Worm (Caenorhabditis elegans) whole organism, mixed stage, embryonic: ENCODE data around the gene T01B7.13.

Experiments
- blmp-1 ChIP-seq: fragments of 150-350 bp; optimal IDR thresholded peaks from 2 replicates; lab custom pipeline; 2014; ENCODE audit warnings: missing biosample characterization, missing genetic modification characterization
- ces-1 ChIP-seq: fragments of 150-350 bp; optimal IDR thresholded peaks from 2 replicates; lab custom pipeline; 2014; ENCODE audit warnings: missing biosample characterization, missing genetic modification reagents, missing genetic modification characterization
- cnd-1 ChIP-seq: fragments of 200-800 bp; sonication (Bioruptor generic); optimal IDR thresholded peaks from 2 replicates; lab custom pipeline; 2018; ENCODE audit warnings: mild to moderate bottlenecking, missing genetic modification characterization, missing compliant biosample characterization
- ham-2 ChIP-seq: fragments of 200-800 bp; sonication (Bioruptor generic); optimal IDR thresholded peaks from 2 replicates; lab custom pipeline; 2018; ENCODE audit warnings: mild to moderate bottlenecking, missing genetic modification characterization, missing compliant biosample characterization
- lin-13 ChIP-seq: fragments of 150-350 bp; optimal IDR thresholded peaks from 2 replicates; lab custom pipeline; 2014; ENCODE audit warnings: missing biosample characterization, missing genetic modification characterization
- lsy-2 ChIP-seq: fragments of 150-350 bp; optimal IDR thresholded peaks from 2 replicates; lab custom pipeline; 2014; ENCODE audit warnings: missing biosample characterization, missing genetic modification characterization
- mep-1 ChIP-seq: fragments of 150-350 bp; optimal IDR thresholded peaks from 2 replicates; lab custom pipeline; 2017; ENCODE audit warnings: missing biosample characterization, missing genetic modification reagents, missing genetic modification characterization, inconsistent platforms
- nhr-237 ChIP-seq: fragments of 150-350 bp; optimal IDR thresholded peaks from 2 replicates; lab custom pipeline; 2014; ENCODE audit warnings: missing biosample characterization, missing genetic modification characterization
- sptf-1 ChIP-seq: sonication (generic microtip); optimal IDR thresholded peaks from 2 replicates; lab custom pipeline; 2017; ENCODE audit warnings: mild to moderate bottlenecking, missing genetic modification characterization, moderate library complexity, missing compliant biosample characterization
- unc-120 ChIP-seq: sonication (generic microtip); optimal IDR thresholded peaks from 2 replicates; lab custom pipeline; 2017; ENCODE audit warnings: missing genetic modification characterization, missing compliant biosample characterization; ENCODE audit not compliant: poor library complexity, severe bottlenecking
- unc-39 ChIP-seq: fragments of 150-350 bp; optimal IDR thresholded peaks from 2 replicates; lab custom pipeline; 2014; ENCODE audit warnings: missing biosample characterization, missing genetic modification characterization
- unc-62 ChIP-seq: fragments of 150-350 bp; optimal IDR thresholded peaks from 2 replicates; lab custom pipeline; 2014; ENCODE audit warnings: missing biosample characterization, missing genetic modification reagents, missing genetic modification characterization
- ztf-11 ChIP-seq: fragments of 150-350 bp; optimal IDR thresholded peaks from 2 replicates; lab custom pipeline; 2014; ENCODE audit warnings: missing biosample characterization, missing genetic modification characterization

ce11 chrII:8744555-8745448 lies 29.6 kb downstream of the T01B7.13 start:
- no peak for TF ChIP-seq unc-62 (GFP tag; lab: Kevin White, UChicago)
- no peak for TF ChIP-seq lsy-2 (tag; lab: Kevin White, UChicago)
- TF ChIP-seq unc-39 (tag; lab: Kevin White, UChicago), result no peak
- no peak for TF ChIP-seq mep-1 (tag; lab: Kevin White, UChicago)
- no peak for TF ChIP-seq lin-13
- no peak for TF ChIP-seq cnd-1 (tag; lab: Kevin White, UChicago)
- no peak for TF ChIP-seq blmp-1 (tag; lab: Kevin White, UChicago)
- TF ChIP-seq ces-1 (GFP tag; lab: Kevin White, UChicago), result no peak
- TF ChIP-seq ztf-11 (tag; lab: Kevin White, UChicago), result no peak
- TF ChIP-seq sptf-1 (tag; lab: Kevin White, UChicago), result no peak
- TF ChIP-seq nhr-237, result no peak
- no peak for TF ChIP-seq unc-120 (tag; lab: Kevin White, UChicago)
- no peak for TF ChIP-seq ham-2 (GFP tag; lab: Kevin White, UChicago)
